Worm (Caenorhabditis elegans) whole organism, young adult: ENCODE measurements around the gene C35D10.8.

Experiments
- F22D6.2 ChIP-seq: sonication (generic microtip); optimal IDR thresholded peaks from 2 replicates; lab custom pipeline; 2016; ENCODE audit warnings: mild to moderate bottlenecking, missing genetic modification characterization, missing compliant biosample characterization
- F33H1.4 ChIP-seq: fragments of 200-800 bp; sonication (Bioruptor generic); IDR thresholded peaks from 2 replicates; pipeline ENCODE4 v1.3.6; 2022; ENCODE audit warnings: missing genetic modification reagents, missing genetic modification characterization, missing compliant biosample characterization
- F39B2.1 ChIP-seq: fragments of 200-800 bp; sonication (Bioruptor generic); IDR thresholded peaks from 2 replicates; pipeline ENCODE4 v1.3.6; 2022; ENCODE audit warnings: missing genetic modification reagents, missing genetic modification characterization, missing compliant biosample characterization
- F49E8.2 ChIP-seq: sonication (generic microtip); optimal IDR thresholded peaks from 3 replicates; lab custom pipeline; 2017; ENCODE audit warnings: missing genetic modification characterization, mild to moderate bottlenecking, missing compliant biosample characterization, antibody characterized with exemption, moderate library complexity; ENCODE audit not compliant: insufficient read depth
- Y56A3A.18 ChIP-seq: fragments of 200-800 bp; sonication (Bioruptor generic); IDR thresholded peaks from 2 replicates; pipeline ENCODE4 v1.3.6; 2022; ENCODE audit warnings: missing genetic modification reagents, missing genetic modification characterization, missing compliant biosample characterization
- Y79H2A.3 ChIP-seq: fragments of 200-800 bp; sonication (Bioruptor generic); conservative IDR thresholded peaks from 2 replicates; pipeline ENCODE4 v1.3.6; 2022; ENCODE audit warnings: missing genetic modification reagents, missing genetic modification characterization, missing compliant biosample characterization
- bed-2 ChIP-seq: fragments of 200-800 bp; sonication (Bioruptor generic); IDR thresholded peaks from 2 replicates; pipeline ENCODE4 v1.3.6; 2022; ENCODE audit warnings: missing genetic modification reagents, missing genetic modification characterization, missing compliant biosample characterization
- chd-7 ChIP-seq: sonication (generic microtip); optimal IDR thresholded peaks from 2 replicates; lab custom pipeline; 2016; ENCODE audit warnings: mild to moderate bottlenecking, missing genetic modification characterization, moderate library complexity, missing compliant biosample characterization
- die-1 ChIP-seq: sonication (generic microtip); optimal IDR thresholded peaks from 2 replicates; lab custom pipeline; 2016; ENCODE audit warnings: missing genotype, mild to moderate bottlenecking, missing genetic modification characterization, missing compliant biosample characterization
- egl-18 ChIP-seq: fragments of 200-800 bp; sonication (Bioruptor generic); IDR thresholded peaks from 2 replicates; pipeline ENCODE4 v1.3.6; 2022; ENCODE audit warnings: missing genetic modification reagents, missing genetic modification characterization, missing compliant biosample characterization
- egl-44 ChIP-seq: fragments of 200-800 bp; sonication (Bioruptor generic); IDR thresholded peaks from 2 replicates; pipeline ENCODE4 v1.3.6; 2022; ENCODE audit warnings: missing genetic modification reagents, missing genetic modification characterization, missing compliant biosample characterization
- ets-4 ChIP-seq: fragments of 200-800 bp; sonication (Bioruptor generic); optimal IDR thresholded peaks from 2 replicates; lab custom pipeline; 2018; ENCODE audit warnings: mild to moderate bottlenecking, missing genetic modification characterization, missing compliant biosample characterization
- hmg-20 ChIP-seq: fragments of 200-800 bp; sonication (Bioruptor generic); IDR thresholded peaks from 2 replicates; pipeline ENCODE4 v1.3.6; 2022; ENCODE audit warnings: missing genetic modification reagents, missing genetic modification characterization, missing compliant biosample characterization
- hrde-1 ChIP-seq: sonication (generic microtip); optimal IDR thresholded peaks from 2 replicates; lab custom pipeline; 2016; ENCODE audit warnings: missing genetic modification characterization, mild to moderate bottlenecking, missing compliant biosample characterization, moderate library complexity, missing genotype, missing genetic modification reagents, borderline replicate concordance
- lag-1 ChIP-seq: fragments of 200-800 bp; sonication (Bioruptor generic); IDR thresholded peaks from 2 replicates; pipeline ENCODE4 v1.3.6; 2022; ENCODE audit warnings: missing genetic modification reagents, missing genetic modification characterization, missing compliant biosample characterization
- let-607 ChIP-seq, 2 experiments: fragments of 200-800 bp in 1 of 2; sonication (Bioruptor generic) in 1 of 2; sonication (generic microtip) in 1 of 2; optimal IDR thresholded peaks; 2 replicates each; lab custom pipeline; 2016 to 2018; ENCODE audit warnings: mild to moderate bottlenecking in 2 of 2, missing compliant biosample characterization in 2 of 2, missing genetic modification characterization in 2 of 2, moderate library complexity in 2 of 2, missing genotype in 1 of 2
- lin-40 ChIP-seq: sonication (generic microtip); optimal IDR thresholded peaks from 2 replicates; lab custom pipeline; 2016; ENCODE audit warnings: missing genetic modification characterization, mild to moderate bottlenecking, missing compliant biosample characterization, missing genotype, missing genetic modification reagents
- lir-1 ChIP-seq: fragments of 200-800 bp; sonication (Bioruptor generic); conservative IDR thresholded peaks from 2 replicates; pipeline ENCODE4 v1.3.6; 2022; ENCODE audit warnings: missing genetic modification reagents, missing genetic modification characterization, missing compliant biosample characterization
- lsy-27 ChIP-seq: sonication (generic microtip); optimal IDR thresholded peaks from 2 replicates; lab custom pipeline; 2017; ENCODE audit warnings: missing genetic modification characterization, mild to moderate bottlenecking, missing compliant biosample characterization, antibody characterized with exemption, missing genotype, borderline replicate concordance; ENCODE audit not compliant: insufficient read depth
- mes-4 ChIP-seq: sonication (generic microtip); optimal IDR thresholded peaks from 2 replicates; lab custom pipeline; 2016; ENCODE audit warnings: missing genotype, missing genetic modification characterization, missing compliant biosample characterization
- nhr-80 ChIP-seq: sonication (generic microtip); optimal IDR thresholded peaks from 2 replicates; lab custom pipeline; 2016; ENCODE audit warnings: missing genetic modification characterization, missing compliant biosample characterization
- pha-4 ChIP-seq: fragments of 150-350 bp; sonication (generic microtip); optimal IDR thresholded peaks from 2 replicates; lab custom pipeline; 2014; ENCODE audit warnings: missing biosample characterization, missing genetic modification reagents, missing genetic modification characterization
- rpc-1 ChIP-seq, 2 experiments: fragments of 150-350 bp in 1 of 2; sonication (generic microtip) in 1 of 2; optimal IDR thresholded peaks; 2 replicates each; lab custom pipeline; 2014 to 2018; ENCODE audit warnings: missing biosample characterization in 1 of 2, missing genetic modification characterization in 1 of 2, missing genetic modification reagents in 1 of 2, missing genotype in 1 of 2
- sdz-38 ChIP-seq: sonication (generic microtip); optimal IDR thresholded peaks from 2 replicates; lab custom pipeline; 2016; ENCODE audit warnings: missing genotype, missing genetic modification characterization, missing compliant biosample characterization
- snpc-4 ChIP-seq, 5 experiments: fragments of 150-350 bp in 1 of 5; sonication (generic microtip) in 4 of 5; optimal IDR thresholded peaks; 2 replicates each; lab custom pipeline; 2014 to 2018; ENCODE audit warnings: missing genetic modification characterization in 5 of 5, missing biosample characterization in 3 of 5, antibody characterized with exemption in 2 of 5, mild to moderate bottlenecking in 2 of 5, missing compliant biosample characterization in 2 of 5, missing genotype in 2 of 5, moderate library complexity in 2 of 5, missing genetic modification reagents in 1 of 5
- tlf-1 ChIP-seq: fragments of 200-800 bp; sonication (Bioruptor generic); optimal IDR thresholded peaks from 2 replicates; lab custom pipeline; 2018; ENCODE audit warnings: mild to moderate bottlenecking, missing genetic modification characterization, missing compliant biosample characterization
- unc-62 ChIP-seq: fragments of 150-350 bp; optimal IDR thresholded peaks from 2 replicates; lab custom pipeline; 2014; ENCODE audit warnings: missing biosample characterization, missing genetic modification reagents, missing genetic modification characterization
- xnd-1 ChIP-seq: sonication (generic microtip); optimal IDR thresholded peaks from 2 replicates; lab custom pipeline; 2016; ENCODE audit warnings: missing genotype, missing genetic modification reagents, missing genetic modification characterization, missing compliant biosample characterization
- zfh-2 ChIP-seq: fragments of 200-800 bp; sonication (Bioruptor generic); conservative IDR thresholded peaks from 2 replicates; pipeline ENCODE4 v1.3.6; 2022; ENCODE audit warnings: missing genetic modification reagents, missing genetic modification characterization, missing compliant biosample characterization
- zim-3 ChIP-seq: sonication (generic microtip); optimal IDR thresholded peaks from 2 replicates; lab custom pipeline; 2017; ENCODE audit warnings: mild to moderate bottlenecking, missing genetic modification characterization, moderate library complexity, missing compliant biosample characterization
- ztf-25 ChIP-seq: fragments of 200-800 bp; sonication (Bioruptor generic); IDR thresholded peaks from 2 replicates; pipeline ENCODE4 v1.3.6; 2022; ENCODE audit warnings: missing genetic modification reagents, missing genetic modification characterization, missing compliant biosample characterization
- ztf-26 ChIP-seq: sonication (generic microtip); optimal IDR thresholded peaks from 2 replicates; lab custom pipeline; 2017; ENCODE audit warnings: missing genetic modification characterization, missing compliant biosample characterization
- ztf-3 ChIP-seq: fragments of 200-800 bp; sonication (Bioruptor generic); optimal IDR thresholded peaks from 2 replicates; lab custom pipeline; 2018; ENCODE audit warnings: mild to moderate bottlenecking, missing genetic modification characterization, missing compliant biosample characterization
- ztf-6 ChIP-seq: fragments of 200-800 bp; sonication (Bioruptor generic); IDR thresholded peaks from 2 replicates; pipeline ENCODE4 v1.3.6; 2022; ENCODE audit warnings: missing genetic modification reagents, missing genetic modification characterization, missing compliant biosample characterization

The C35D10.8 gene

DNA sequence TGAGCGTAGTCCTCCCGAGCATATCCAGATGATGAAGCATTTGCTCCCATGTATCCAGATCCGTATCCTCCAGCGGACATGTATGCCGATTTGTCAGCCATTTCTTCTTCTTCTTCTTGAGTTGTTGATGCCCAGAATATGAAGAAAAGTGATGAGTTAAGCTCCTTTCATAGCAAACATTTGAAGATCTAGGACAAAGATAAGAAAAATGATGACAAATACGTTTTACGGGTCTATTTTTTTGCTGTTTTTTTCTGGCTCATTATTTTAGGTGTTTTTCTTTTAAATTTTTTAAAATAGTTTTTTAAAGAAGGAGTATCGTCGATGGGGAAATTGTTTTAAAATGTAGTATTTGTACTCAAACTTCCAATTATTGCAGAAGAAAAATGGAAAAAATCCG is 24.8 kb upstream of the C35D10.8 start, which contains the start of gene nspd-9:
Gene nspd-9, minus strand, starts transcription at position 101 of the 400 bp plus-strand sequence.
- TF ChIP-seq lag-1 (GFP tag; lab: Robert Waterston, UW), result no peak
- TF ChIP-seq F39B2.1 (GFP tag; lab: Robert Waterston, UW), result no peak
- no peak for TF ChIP-seq zim-3 (tag; lab: Kevin White, UChicago)
- no peak for TF ChIP-seq F49E8.2 (tag; lab: Kevin White, UChicago)

DNA sequence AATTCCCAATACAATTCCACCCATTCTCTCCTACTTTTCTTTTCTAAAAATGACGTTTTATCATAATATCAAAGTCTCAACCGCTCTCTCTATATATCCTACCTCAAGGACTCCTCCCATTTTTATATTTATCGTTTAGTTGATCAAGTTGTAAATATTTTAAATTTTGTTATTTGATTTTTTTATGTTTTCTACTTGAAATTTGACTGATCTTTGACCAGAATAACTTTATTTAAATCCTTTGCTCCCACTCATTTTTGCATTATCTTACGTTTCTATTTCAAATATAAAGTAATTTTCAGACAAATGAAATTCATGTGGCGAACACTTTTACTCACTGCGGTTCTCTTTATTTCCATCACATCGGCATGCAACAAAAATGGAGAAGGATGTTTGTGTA is 17.6 kb upstream of the C35D10.8 start, which contains the start of the genes acbp-7 and F26A1.19:
Gene acbp-7, plus strand, starts transcription at position 301 of the 400 bp plus-strand sequence.
Gene F26A1.19, plus strand, starts transcription at position 303 of the 400 bp plus-strand sequence.
- no peak for TF ChIP-seq die-1 (tag; lab: Kevin White, UChicago)
- no peak for TF ChIP-seq lin-40 (tag; lab: Kevin White, UChicago)
- TF ChIP-seq Y56A3A.18 (GFP tag; lab: Robert Waterston, UW), result no peak
- TF ChIP-seq, all 124 proteins: peak for 0

DNA sequence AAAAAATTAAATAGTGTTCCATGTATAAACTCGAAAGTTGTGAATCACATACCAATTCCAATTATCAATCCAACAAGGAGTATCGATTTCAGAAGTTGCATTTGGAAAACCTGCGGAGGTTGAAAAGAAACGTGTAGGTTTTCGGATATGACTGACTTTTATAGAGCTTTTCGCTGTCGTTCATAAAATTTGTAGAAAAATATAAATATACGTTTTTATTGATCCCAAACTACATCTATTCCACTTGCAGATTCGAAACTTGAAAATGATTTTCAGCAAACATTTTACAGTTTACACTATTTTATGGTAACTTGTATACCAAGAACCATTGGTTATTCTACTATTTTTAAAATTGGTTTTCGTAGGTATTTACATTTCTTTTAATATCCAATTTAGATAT is 12.8 kb upstream of the C35D10.8 start, which contains the start of gene clec-156:
Gene clec-156, minus strand, starts transcription at position 101 of the 400 bp plus-strand sequence.
- TF ChIP-seq mes-4 (tag; lab: Kevin White, UChicago), result no peak
- TF ChIP-seq zfh-2 (GFP tag; lab: Robert Waterston, UW), result no peak
- TF ChIP-seq die-1 (tag; lab: Kevin White, UChicago), result no peak
- no peak for TF ChIP-seq egl-18 (GFP tag; lab: Robert Waterston, UW)
- no peak for TF ChIP-seq pha-4 (tag; lab: Kevin White, UChicago)
- TF ChIP-seq bed-2, result no peak
- TF ChIP-seq F33H1.4 (GFP tag; lab: Robert Waterston, UW), result no peak
- no peak for TF ChIP-seq xnd-1 (tag; lab: Kevin White, UChicago)
- no peak for TF ChIP-seq sdz-38 (tag; lab: Kevin White, UChicago)
- no peak for TF ChIP-seq nhr-80 (tag; lab: Kevin White, UChicago)
- TF ChIP-seq ztf-3 (GFP tag; lab: Kevin White, UChicago), result no peak
- TF ChIP-seq egl-44 (GFP tag; lab: Robert Waterston, UW), result no peak

DNA sequence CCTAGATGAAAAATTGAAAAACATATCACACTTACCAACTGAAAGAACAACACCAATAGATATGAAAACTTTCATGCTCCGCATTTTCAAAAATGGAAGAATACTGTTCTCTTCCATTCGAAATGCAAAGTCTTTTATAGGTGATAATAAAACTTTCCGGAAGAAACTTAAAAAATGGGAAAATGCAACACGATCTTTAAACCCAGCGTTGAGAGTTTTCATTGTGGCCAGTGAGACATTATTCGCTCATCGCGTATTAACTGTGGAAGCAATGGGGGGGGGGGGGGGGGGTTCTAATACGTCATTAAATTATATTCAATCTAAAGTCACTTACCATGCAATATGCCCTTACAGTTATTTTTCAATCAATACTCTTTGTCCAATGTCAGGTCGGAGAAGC is 10.7 kb upstream of the C35D10.8 start, which contains the start of the genes clec-157 and fkh-5:
Gene clec-157, minus strand, starts transcription at position 101 of the 400 bp plus-strand sequence.
Gene fkh-5, plus strand, starts transcription at position 336 of the 400 bp plus-strand sequence.
- TF ChIP-seq lir-1 (GFP tag; lab: Robert Waterston, UW), result no peak
- TF ChIP-seq F22D6.2, result no peak
- no peak for TF ChIP-seq hrde-1
- no peak for TF ChIP-seq ets-4 (GFP tag; lab: Kevin White, UChicago)
- no peak for TF ChIP-seq ztf-25
- no peak for TF ChIP-seq unc-62 (GFP tag; lab: Kevin White, UChicago)
- TF ChIP-seq ztf-6 (GFP tag; lab: Robert Waterston, UW), result no peak
- TF ChIP-seq egl-44 (GFP tag; lab: Robert Waterston, UW), result no peak
- no peak for TF ChIP-seq Y79H2A.3 (GFP tag; lab: Robert Waterston, UW)
- no peak for TF ChIP-seq lsy-27 (tag; lab: Kevin White, UChicago)
- no peak for TF ChIP-seq chd-7
- TF ChIP-seq tlf-1, result no peak
- TF ChIP-seq rpc-1 (optimal IDR thresholded peaks at IDR 0.05; lab: Kevin White, UChicago), result no peak
- no peak for TF ChIP-seq rpc-1 (tag; optimal IDR thresholded peaks at IDR 0.05; lab: Kevin White, UChicago)
- no peak for TF ChIP-seq hmg-20 (GFP tag; lab: Robert Waterston, UW)
- TF ChIP-seq ztf-26, result no peak
- no peak for TF ChIP-seq let-607 (tag; optimal IDR thresholded peaks at IDR 0.05; lab: Kevin White, UChicago)
- no peak for TF ChIP-seq snpc-4 (GFP tag; optimal IDR thresholded peaks at IDR 0.05; lab: Kevin White, UChicago)
- no peak for TF ChIP-seq snpc-4 (tag; optimal IDR thresholded peaks at IDR 0.05; lab: Kevin White, UChicago)
